Fruit fly (Drosophila melanogaster): ENCODE data around the gene CG3764.

CG3764 gene

DNA sequence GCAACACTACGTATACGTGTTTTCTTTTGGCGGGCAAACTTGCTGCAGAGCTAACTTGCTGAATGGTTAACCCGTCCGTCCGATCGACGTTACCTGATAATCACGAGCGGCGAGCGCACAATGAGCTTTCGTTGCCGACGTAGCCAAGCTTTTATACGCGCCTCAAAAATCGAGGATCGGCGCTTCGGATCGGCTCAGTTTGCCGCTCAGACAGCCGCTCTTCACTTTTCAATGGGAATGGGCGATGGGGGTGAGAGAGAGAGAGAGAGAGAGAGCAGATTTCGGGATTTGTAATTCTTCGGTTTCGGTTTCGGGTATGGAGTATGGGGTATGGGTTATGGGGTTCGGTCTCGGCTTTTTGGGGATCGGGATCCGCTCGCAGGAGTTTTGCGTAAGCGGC lies 19.6 kb upstream of the CG3764 start, which contains the start of gene Ilp8:
Ilp8 (minus strand) TSS at position 110 of the 400 bp plus-strand sequence.
- no peak for TF ChIP-seq CG17801 (GFP tag; optimal IDR thresholded peaks at IDR 0.05; ENCODE audit: partially characterized antibody)

dm6 chr3L:17027310-17027709 lies 14.9 kb upstream of the CG3764 start, which contains the start of gene CG7730:
CG7730 (plus strand) TSS chr3L:17027515.
- TF ChIP-seq CG17801 (GFP tag; optimal IDR thresholded peaks at IDR 0.05; ENCODE audit: partially characterized antibody): no peak

DNA sequence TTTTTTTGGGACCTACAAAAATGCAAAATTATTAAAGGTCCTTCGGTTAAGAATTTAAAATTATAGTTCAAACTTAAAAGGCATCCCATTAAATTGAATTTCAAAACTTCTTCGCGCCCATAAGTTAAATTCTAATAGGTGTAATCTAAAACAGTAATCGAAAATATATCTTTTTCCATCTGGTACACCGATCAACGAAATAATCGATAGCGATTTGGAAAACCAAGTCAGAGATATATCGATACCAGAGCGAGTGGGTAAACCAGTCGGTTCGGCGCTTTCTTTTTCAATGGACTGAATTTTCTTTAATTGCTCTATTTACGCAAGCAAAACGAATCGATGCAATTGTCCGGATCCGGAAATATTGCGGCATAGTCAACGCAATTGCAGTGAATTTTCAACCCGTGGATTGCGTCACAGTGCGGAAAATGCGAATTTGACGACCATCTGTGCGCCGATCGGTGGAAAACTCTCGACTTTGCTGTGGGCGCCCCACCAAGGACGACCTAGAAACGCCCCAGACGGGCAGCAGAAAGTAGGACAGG lies 11.8 kb upstream of the CG3764 start, which contains the start of gene Fit2:
Fit2 (plus strand) TSS at position 234 of the 545 bp plus-strand sequence.
- TF ChIP-seq CG17801 (GFP tag; optimal IDR thresholded peaks at IDR 0.05; ENCODE audit: partially characterized antibody): no peak

DNA sequence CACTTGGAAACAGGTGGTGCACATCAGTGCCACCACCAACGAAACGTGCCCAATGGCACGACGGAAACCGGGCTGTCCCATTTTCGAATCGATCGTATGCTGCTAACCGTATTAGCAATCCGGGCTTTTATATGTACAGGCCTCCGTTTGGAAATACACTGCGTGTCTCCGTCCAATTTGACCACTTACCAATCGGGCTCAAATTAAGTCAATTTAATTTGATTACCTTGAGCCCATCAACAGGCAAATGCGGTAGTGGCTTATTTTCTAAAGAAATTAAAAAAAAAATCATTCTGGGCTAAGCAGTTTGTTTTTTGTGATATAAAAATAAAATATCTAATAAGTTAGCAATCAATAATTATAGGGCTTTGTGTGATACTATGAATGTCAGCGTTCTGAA lies 11.3 kb upstream of the CG3764 start, which contains the start of gene a10:
a10 (minus strand) TSS at position 101 of the 400 bp plus-strand sequence.
- TF ChIP-seq CG17801 (GFP tag; optimal IDR thresholded peaks at IDR 0.05; ENCODE audit: partially characterized antibody): no peak

DNA sequence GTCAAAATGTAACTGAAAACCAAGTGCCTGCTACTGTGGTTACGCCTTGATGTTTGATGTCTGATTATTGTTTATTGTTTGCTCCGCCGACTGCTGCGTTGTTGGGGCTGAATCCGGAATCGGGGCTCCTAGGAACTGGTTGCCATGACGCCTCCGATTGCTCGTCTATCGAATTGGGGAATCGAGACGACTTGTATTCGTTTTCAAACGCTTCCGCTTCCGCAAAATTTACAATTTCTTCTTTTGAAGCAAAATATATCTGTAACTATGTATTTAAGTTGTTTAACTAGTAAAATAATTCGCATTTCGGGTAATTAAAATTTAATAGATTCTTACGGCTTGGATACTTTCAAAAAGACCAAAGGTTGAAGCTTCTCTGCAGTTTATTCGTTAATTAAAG lies 10.4 kb upstream of the CG3764 start, which contains the start of gene CG6652:
CG6652 (minus strand) TSS at position 101 of the 400 bp plus-strand sequence.
- no peak for TF ChIP-seq CG17801 (GFP tag; optimal IDR thresholded peaks at IDR 0.05; ENCODE audit: partially characterized antibody)

- no peak for TF ChIP-seq CG17801 (GFP tag; optimal IDR thresholded peaks at IDR 0.05; ENCODE audit: partially characterized antibody)
Measured at dm6 chr3L:17016576-17016917, 4.2 kb upstream of the CG3764 start.

dm6 chr3L:17015663-17016575 lies 3.6 kb upstream of the CG3764 start, which contains the start of the genes CG6664 and CG7728:
CG6664 (minus strand) TSS chr3L:17016180.
CG7728 (plus strand) TSS chr3L:17016536.
- TF ChIP-seq CG17801 (GFP tag; optimal IDR thresholded peaks at IDR 0.05; ENCODE audit: partially characterized antibody): no peak

DNA sequence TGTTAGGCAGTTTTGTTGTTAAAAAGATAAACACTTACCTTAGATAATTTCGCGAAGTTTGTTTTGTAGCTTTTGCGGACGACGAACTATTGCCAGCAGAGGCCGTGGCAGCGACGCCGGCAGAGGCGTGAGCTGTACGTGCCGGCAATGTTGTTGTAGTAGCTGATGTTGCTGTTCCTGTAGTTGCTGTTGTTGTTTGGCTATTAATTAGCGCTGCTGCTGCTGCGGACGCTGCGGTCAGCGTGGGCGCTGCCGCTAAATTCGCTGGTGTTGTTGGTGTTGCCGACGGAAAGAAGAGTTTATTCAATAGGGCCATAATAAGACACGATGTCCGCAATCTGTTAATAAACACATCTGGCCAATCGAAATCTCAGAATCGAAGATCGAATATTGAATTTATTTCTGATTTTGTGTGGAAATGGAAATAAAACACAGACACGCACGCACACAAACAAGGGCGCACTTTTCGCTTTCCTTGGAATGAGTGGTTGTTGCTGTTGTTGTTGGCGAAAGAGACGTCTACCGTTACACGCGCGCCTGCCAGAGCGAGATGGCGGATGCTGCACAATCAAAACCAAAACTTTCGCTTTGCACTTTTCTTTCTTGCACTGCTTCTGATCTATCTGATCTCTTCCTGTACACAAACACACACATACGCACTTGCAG lies 881 bp downstream of the CG3764 start:
- no peak for TF ChIP-seq CG17801 (GFP tag; optimal IDR thresholded peaks at IDR 0.05; ENCODE audit: partially characterized antibody)

- no peak for TF ChIP-seq CG17801 (GFP tag; optimal IDR thresholded peaks at IDR 0.05; ENCODE audit: partially characterized antibody)
Measured at dm6 chr3L:17010492-17011303, 1.7 kb downstream of the CG3764 start.

DNA sequence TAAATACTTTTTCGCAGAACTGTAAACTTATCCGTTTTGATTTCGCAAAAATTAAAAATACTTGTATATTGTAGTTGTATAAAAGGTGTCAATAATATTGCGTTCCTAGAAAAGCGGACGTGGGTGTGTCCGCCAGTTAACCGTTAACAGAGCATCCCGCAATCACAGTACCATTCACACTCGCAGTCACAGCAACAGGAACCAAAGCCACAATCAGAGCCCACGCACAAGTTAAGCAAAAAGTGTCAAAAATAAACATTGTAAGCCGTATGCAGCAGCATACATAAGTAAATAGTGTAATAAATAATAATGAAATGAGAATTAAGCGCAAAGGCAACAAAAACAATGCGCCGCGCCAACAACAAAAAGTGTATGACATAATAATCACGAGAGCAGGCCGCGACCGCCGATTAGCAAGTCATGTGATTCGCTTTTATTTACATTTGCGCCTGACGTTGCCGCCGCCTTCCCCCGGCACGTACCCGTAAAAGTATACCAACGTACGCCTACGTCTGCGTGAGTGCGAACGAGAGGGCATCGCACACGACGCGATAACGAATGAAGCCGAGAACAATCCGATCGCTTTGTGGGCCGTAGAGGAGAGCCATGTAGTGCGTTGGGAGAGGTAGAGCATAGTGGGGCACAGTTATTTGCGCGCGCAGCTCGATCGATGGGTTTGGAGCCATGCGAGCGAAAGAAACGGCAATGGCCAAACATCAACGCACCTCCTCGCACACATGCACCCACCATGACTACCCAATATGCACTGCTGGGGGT lies 2.5 kb downstream of the CG3764 start:
- TF ChIP-seq CG17801 (GFP tag; optimal IDR thresholded peaks at IDR 0.05; ENCODE audit: partially characterized antibody): peak; percentile 82

- TF ChIP-seq CG17801 (GFP tag; optimal IDR thresholded peaks at IDR 0.05; ENCODE audit: partially characterized antibody): no peak
Measured at dm6 chr3L:17008911-17009364, 3.4 kb downstream of the CG3764 start.

dm6 chr3L:17007945-17008344 lies 4.4 kb downstream of the CG3764 start:
- no peak for TF ChIP-seq CG17801 (GFP tag; optimal IDR thresholded peaks at IDR 0.05; ENCODE audit: partially characterized antibody)

- TF ChIP-seq CG17801 (GFP tag; optimal IDR thresholded peaks at IDR 0.05; ENCODE audit: partially characterized antibody): no peak
Measured at dm6 chr3L:17007496-17007895, 4.9 kb downstream of the CG3764 start.

DNA sequence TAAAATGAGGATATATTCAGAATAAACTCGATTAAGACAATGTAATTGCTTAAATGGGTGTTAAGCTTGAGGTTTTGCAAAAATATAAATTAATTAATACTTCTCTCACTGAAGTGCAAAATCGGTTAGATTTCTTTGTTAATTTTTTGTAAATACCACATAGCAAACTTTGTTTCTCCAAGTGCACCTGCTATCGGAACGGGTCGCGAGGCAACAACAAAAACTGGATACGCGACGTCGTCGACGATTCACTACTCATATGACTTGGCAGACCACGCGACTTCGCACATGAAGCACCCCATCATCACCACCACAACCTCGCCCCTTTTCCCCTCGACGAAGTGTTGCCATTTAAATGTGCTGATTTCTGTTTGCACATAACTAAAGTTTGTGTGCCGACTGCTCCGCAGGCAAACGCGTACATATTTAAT lies 5.3 kb downstream of the CG3764 start:
- TF ChIP-seq CG17801 (GFP tag; optimal IDR thresholded peaks at IDR 0.05; ENCODE audit: partially characterized antibody): peak; percentile 15
